Worm (Caenorhabditis elegans) whole organism, L2 larva: ENCODE results near the gene grdn-1.

Source experiments
- C34F6.9 ChIP-seq: fragments of 150-350 bp; optimal IDR thresholded peaks from 2 replicates; lab custom pipeline; 2014; ENCODE audit warnings: missing biosample characterization, missing genetic modification characterization
- R02D3.7 ChIP-seq: fragments of 150-350 bp; optimal IDR thresholded peaks from 2 replicates; lab custom pipeline; 2014; ENCODE audit warnings: missing biosample characterization, missing genetic modification characterization
- Y55F3AM.14 ChIP-seq: fragments of 200-800 bp; sonication (Bioruptor generic); optimal IDR thresholded peaks from 2 replicates; lab custom pipeline; 2018; ENCODE audit warnings: mild to moderate bottlenecking, missing genetic modification characterization, missing compliant biosample characterization
- ZK546.5 ChIP-seq: sonication (generic microtip); optimal IDR thresholded peaks from 2 replicates; lab custom pipeline; 2017; ENCODE audit warnings: missing biosample characterization, missing genetic modification characterization
- alr-1 ChIP-seq: fragments of 150-350 bp; optimal IDR thresholded peaks from 2 replicates; lab custom pipeline; 2014; ENCODE audit warnings: missing biosample characterization, missing genetic modification characterization
- aly-2 ChIP-seq: fragments of 150-350 bp; optimal IDR thresholded peaks from 2 replicates; lab custom pipeline; 2014; ENCODE audit warnings: missing biosample characterization, missing genetic modification characterization
- ama-1 ChIP-seq: fragments of 150-350 bp; optimal IDR thresholded peaks from 2 replicates; lab custom pipeline; 2018; ENCODE audit warnings: inconsistent platforms
- blmp-1 ChIP-seq: sonication (generic microtip); optimal IDR thresholded peaks from 2 replicates; lab custom pipeline; 2017; ENCODE audit warnings: missing genetic modification characterization, mild to moderate bottlenecking, missing compliant biosample characterization, antibody characterized with exemption, moderate library complexity; ENCODE audit not compliant: insufficient read depth
- ceh-16 ChIP-seq: fragments of 150-350 bp; optimal IDR thresholded peaks from 2 replicates; lab custom pipeline; 2014; ENCODE audit warnings: missing biosample characterization, missing genetic modification characterization
- ceh-82 ChIP-seq: fragments of 150-350 bp; optimal IDR thresholded peaks from 2 replicates; lab custom pipeline; 2014; ENCODE audit warnings: missing biosample characterization, missing genetic modification characterization
- crh-2 ChIP-seq: sonication (generic microtip); optimal IDR thresholded peaks from 2 replicates; lab custom pipeline; 2017; ENCODE audit warnings: missing biosample characterization, missing genetic modification characterization
- dmd-4 ChIP-seq: sonication (generic microtip); optimal IDR thresholded peaks from 2 replicates; lab custom pipeline; 2017; ENCODE audit warnings: missing biosample characterization, missing genetic modification characterization
- elt-1 ChIP-seq: fragments of 150-350 bp; optimal IDR thresholded peaks from 2 replicates; lab custom pipeline; 2014; ENCODE audit warnings: missing biosample characterization, missing genetic modification characterization
- fos-1 ChIP-seq: fragments of 150-350 bp; optimal IDR thresholded peaks from 2 replicates; lab custom pipeline; 2014; ENCODE audit warnings: missing biosample characterization, missing genetic modification characterization
- gmeb-1 ChIP-seq: fragments of 150-350 bp; optimal IDR thresholded peaks from 2 replicates; lab custom pipeline; 2014; ENCODE audit warnings: missing biosample characterization, missing genetic modification characterization
- lin-13 ChIP-seq: fragments of 150-350 bp; optimal IDR thresholded peaks from 2 replicates; lab custom pipeline; 2014; ENCODE audit warnings: missing biosample characterization, missing genetic modification reagents, missing genetic modification characterization
- lin-39 ChIP-seq: fragments of 150-350 bp; optimal IDR thresholded peaks from 2 replicates; lab custom pipeline; 2014; ENCODE audit warnings: missing biosample characterization, missing genetic modification reagents, missing genetic modification characterization
- lsy-2 ChIP-seq, 2 experiments: fragments of 150-350 bp in 1 of 2; sonication (generic microtip) in 1 of 2; optimal IDR thresholded peaks; 2 replicates each; lab custom pipeline; 2014 to 2017; ENCODE audit warnings: missing biosample characterization in 2 of 2, missing genetic modification characterization in 2 of 2
- mab-5 ChIP-seq: fragments of 150-350 bp; optimal IDR thresholded peaks from 2 replicates; lab custom pipeline; 2014; ENCODE audit warnings: missing biosample characterization, missing genetic modification characterization
- mbf-1 ChIP-seq: sonication (generic microtip); optimal IDR thresholded peaks from 2 replicates; lab custom pipeline; 2017; ENCODE audit warnings: missing biosample characterization, missing genetic modification characterization
- mdl-1 ChIP-seq, 2 experiments: fragments of 150-350 bp in 1 of 2; sonication (generic microtip) in 1 of 2; optimal IDR thresholded peaks; 2 replicates each; lab custom pipeline; 2017; ENCODE audit warnings: missing biosample characterization in 2 of 2, missing genetic modification characterization in 2 of 2
- nhr-10 ChIP-seq: sonication (generic microtip); optimal IDR thresholded peaks from 2 replicates; lab custom pipeline; 2017; ENCODE audit warnings: missing biosample characterization, missing genetic modification characterization
- nhr-11 ChIP-seq: fragments of 150-350 bp; optimal IDR thresholded peaks from 2 replicates; lab custom pipeline; 2014; ENCODE audit warnings: missing biosample characterization, missing genetic modification characterization
- nhr-12 ChIP-seq: fragments of 150-350 bp; optimal IDR thresholded peaks from 2 replicates; lab custom pipeline; 2014; ENCODE audit warnings: missing biosample characterization, missing genetic modification characterization
- nhr-129 ChIP-seq: fragments of 150-350 bp; optimal IDR thresholded peaks from 2 replicates; lab custom pipeline; 2014; ENCODE audit warnings: missing biosample characterization, missing genetic modification characterization
- nhr-21 ChIP-seq: fragments of 150-350 bp; optimal IDR thresholded peaks from 2 replicates; lab custom pipeline; 2014; ENCODE audit warnings: missing biosample characterization, missing genetic modification characterization
- nhr-23 ChIP-seq: fragments of 150-350 bp; optimal IDR thresholded peaks from 2 replicates; lab custom pipeline; 2014; ENCODE audit warnings: missing biosample characterization, missing genetic modification reagents, missing genetic modification characterization
- nhr-237 ChIP-seq: fragments of 150-350 bp; optimal IDR thresholded peaks from 2 replicates; lab custom pipeline; 2014; ENCODE audit warnings: missing biosample characterization, missing genetic modification characterization
- nhr-25 ChIP-seq: fragments of 150-350 bp; sonication (generic microtip); optimal IDR thresholded peaks from 3 replicates; lab custom pipeline; 2014; ENCODE audit warnings: missing biosample characterization, missing genetic modification characterization
- nhr-6 ChIP-seq: fragments of 150-350 bp; optimal IDR thresholded peaks from 2 replicates; lab custom pipeline; 2014; ENCODE audit warnings: missing biosample characterization, missing genetic modification characterization
- nhr-77 ChIP-seq: fragments of 150-350 bp; optimal IDR thresholded peaks from 2 replicates; lab custom pipeline; 2014; ENCODE audit warnings: missing biosample characterization, missing genetic modification characterization
- peb-1 ChIP-seq: fragments of 150-350 bp; optimal IDR thresholded peaks from 2 replicates; lab custom pipeline; 2014; ENCODE audit warnings: missing biosample characterization, missing genetic modification characterization
- sem-4 ChIP-seq: fragments of 150-350 bp; optimal IDR thresholded peaks from 2 replicates; lab custom pipeline; 2014; ENCODE audit warnings: missing biosample characterization, missing genetic modification reagents, missing genetic modification characterization
- skn-1 ChIP-seq: sonication (generic microtip); optimal IDR thresholded peaks from 2 replicates; lab custom pipeline; 2017; ENCODE audit warnings: missing biosample characterization, missing genetic modification characterization
- sma-3 ChIP-seq: sonication (generic microtip); optimal IDR thresholded peaks from 2 replicates; lab custom pipeline; 2016; ENCODE audit warnings: missing genetic modification reagents, missing genetic modification characterization, missing compliant biosample characterization
- sma-9 ChIP-seq, 2 experiments: fragments of 150-350 bp in 1 of 2; sonication (generic microtip) in 1 of 2; optimal IDR thresholded peaks; 2 replicates each; lab custom pipeline; 2014 to 2016; ENCODE audit warnings: missing genetic modification characterization in 2 of 2, mild to moderate bottlenecking in 1 of 2, missing biosample characterization in 1 of 2, missing compliant biosample characterization in 1 of 2, missing genetic modification reagents in 1 of 2, moderate library complexity in 1 of 2
- unc-55 ChIP-seq: fragments of 150-350 bp; sonication (generic microtip); optimal IDR thresholded peaks from 3 replicates; lab custom pipeline; 2014; ENCODE audit warnings: missing biosample characterization, missing genetic modification reagents, missing genetic modification characterization
- unc-62 ChIP-seq: fragments of 150-350 bp; optimal IDR thresholded peaks from 2 replicates; lab custom pipeline; 2014; ENCODE audit warnings: missing biosample characterization, missing genetic modification reagents, missing genetic modification characterization
- zag-1 ChIP-seq: fragments of 150-350 bp; optimal IDR thresholded peaks from 2 replicates; lab custom pipeline; 2014; ENCODE audit warnings: missing biosample characterization, missing genetic modification characterization
- ztf-1 ChIP-seq: fragments of 200-800 bp; sonication (Bioruptor generic); conservative IDR thresholded peaks from 2 replicates; pipeline ENCODE4 v1.3.6; 2022; ENCODE audit warnings: missing genetic modification characterization, missing compliant biosample characterization
- ztf-11 ChIP-seq: sonication (generic microtip); optimal IDR thresholded peaks from 2 replicates; lab custom pipeline; 2017; ENCODE audit warnings: missing biosample characterization, missing genetic modification characterization
- ztf-4 ChIP-seq: fragments of 150-350 bp; optimal IDR thresholded peaks from 2 replicates; lab custom pipeline; 2014; ENCODE audit warnings: missing biosample characterization, missing genetic modification characterization

The grdn-1 gene

DNA sequence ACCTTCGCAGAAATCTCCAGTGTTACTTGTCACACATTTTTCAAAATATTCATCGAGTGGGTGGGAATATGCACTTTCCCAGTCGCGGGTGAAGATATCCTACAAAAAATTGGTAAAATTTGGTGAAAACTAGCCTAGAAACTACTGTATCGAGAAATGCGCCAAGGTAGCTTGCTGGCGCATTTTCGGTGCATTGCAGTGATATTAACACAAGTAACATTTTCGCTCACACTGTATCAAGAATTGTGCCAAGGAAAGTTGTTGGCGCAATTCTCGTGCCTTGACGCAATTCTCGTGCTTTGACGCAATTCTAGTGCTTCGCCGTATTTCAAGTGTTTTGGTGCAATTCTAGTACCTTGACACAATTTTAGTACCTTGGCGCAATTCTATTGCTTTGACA is 19.3 kb upstream of the grdn-1 start:
- peak; percentile 63 for TF ChIP-seq nhr-25
- TF ChIP-seq lin-13 (GFP tag; lab: Kevin White, UChicago) = peak; percentile 54
- TF ChIP-seq Y55F3AM.14 (GFP tag; lab: Kevin White, UChicago) = peak; percentile 60
- TF ChIP-seq lsy-2 (tag; optimal IDR thresholded peaks at IDR 0.05; lab: Kevin White, UChicago) = peak; percentile 26 to 32
- no peak for TF ChIP-seq C34F6.9
- TF ChIP-seq ztf-1 = 0 out of 2 replicates have a peak, but pooled peaks have one; percentile 16

DNA sequence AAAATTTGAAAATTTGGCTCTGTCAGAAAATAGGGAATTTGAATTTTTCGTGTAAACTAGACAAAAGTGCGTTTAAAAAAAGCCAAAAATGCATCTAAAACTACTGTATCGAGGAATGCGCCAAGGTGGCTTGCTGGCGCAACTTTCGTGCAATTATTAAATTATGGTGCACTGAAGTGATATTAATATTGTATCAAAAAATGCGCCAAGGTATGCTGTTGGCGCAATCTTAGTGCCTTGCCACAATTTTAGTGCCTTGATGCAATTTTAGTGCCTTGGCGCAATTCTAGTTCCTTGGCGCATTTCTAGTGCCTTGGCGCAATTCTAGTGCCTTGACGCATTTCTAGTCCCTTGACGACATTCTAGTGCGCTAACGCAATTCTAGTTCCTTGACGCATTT is 17.5 kb upstream of the grdn-1 start:
- TF ChIP-seq nhr-10 (tag; lab: Kevin White, UChicago) = no peak
- no peak for TF ChIP-seq ceh-82
- TF ChIP-seq nhr-237 (tag; lab: Kevin White, UChicago) = no peak
- no peak for TF ChIP-seq dmd-4 (tag; lab: Kevin White, UChicago)
- no peak for TF ChIP-seq C34F6.9
- no peak for TF ChIP-seq aly-2 (tag; lab: Kevin White, UChicago)
- no peak for TF ChIP-seq R02D3.7
- TF ChIP-seq mdl-1 (tag; optimal IDR thresholded peaks at IDR 0.05; lab: Kevin White, UChicago) = no peak
- TF ChIP-seq zag-1 (tag; lab: Kevin White, UChicago) = no peak
- TF ChIP-seq nhr-23 = no peak
- no peak for TF ChIP-seq mbf-1 (tag; lab: Kevin White, UChicago)
- TF ChIP-seq gmeb-1 (tag; lab: Kevin White, UChicago) = no peak
- TF ChIP-seq unc-55 (GFP tag; lab: Kevin White, UChicago) = no peak
- TF ChIP-seq ZK546.5 (tag; lab: Kevin White, UChicago) = no peak
- TF ChIP-seq unc-62 (GFP tag; lab: Kevin White, UChicago) = no peak
- TF ChIP-seq nhr-77 (tag; lab: Kevin White, UChicago) = no peak
- TF ChIP-seq blmp-1 = no peak
- no peak for TF ChIP-seq fos-1 (tag; lab: Kevin White, UChicago)
- no peak for TF ChIP-seq alr-1 (tag; lab: Kevin White, UChicago)

DNA sequence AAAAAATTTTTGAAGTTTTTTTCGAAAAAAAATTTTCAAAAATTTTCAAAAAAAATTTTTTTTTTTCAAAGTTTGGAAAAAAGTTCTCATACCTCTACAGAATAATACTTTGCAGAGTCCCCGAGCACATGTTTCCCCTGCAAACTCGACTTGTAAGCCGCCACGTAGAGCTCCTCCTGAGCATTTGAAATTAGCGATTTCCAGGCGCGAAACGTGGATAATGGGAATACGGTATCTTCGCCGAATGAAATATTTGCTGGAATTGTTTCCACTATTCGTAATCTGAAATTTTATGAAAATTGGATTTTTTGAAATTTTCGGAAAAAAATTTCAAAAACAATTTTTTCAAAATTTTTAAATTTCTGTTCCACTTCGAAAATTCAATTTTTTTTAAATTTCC is 16.4 kb upstream of the grdn-1 start:
- no peak for TF ChIP-seq lin-39 (tag; lab: Kevin White, UChicago)
- TF ChIP-seq ceh-16 (tag; lab: Kevin White, UChicago) = no peak
- no peak for TF ChIP-seq ztf-11 (tag; lab: Kevin White, UChicago)
- TF ChIP-seq alr-1 (tag; lab: Kevin White, UChicago) = no peak
- no peak for TF ChIP-seq nhr-11
- TF ChIP-seq mab-5 = no peak
- TF ChIP-seq unc-62 (GFP tag; lab: Kevin White, UChicago) = no peak
- TF ChIP-seq ztf-4 = no peak
- no peak for TF ChIP-seq zag-1 (tag; lab: Kevin White, UChicago)
- TF ChIP-seq nhr-6 (tag; lab: Kevin White, UChicago) = no peak
- TF ChIP-seq lsy-2 (tag; optimal IDR thresholded peaks at IDR 0.05; lab: Kevin White, UChicago) = no peak
- TF ChIP-seq, all 48 proteins: peak for 0

ce11 chrV:18577458-18578078 is 15.0 kb upstream of the grdn-1 start:
- TF ChIP-seq elt-1 (tag; lab: Kevin White, UChicago) (no peak), crh-2 (tag; lab: Kevin White, UChicago) (peak; percentile 61), ceh-16 (tag; lab: Kevin White, UChicago) (no peak), sma-9 (GFP tag; optimal IDR thresholded peaks at IDR 0.05; lab: Kevin White, UChicago) (peak; percentile 74), sma-9 (tag; optimal IDR thresholded peaks at IDR 0.05; lab: Kevin White, UChicago) (no peak), nhr-21 (tag; lab: Kevin White, UChicago) (peak; percentile 6), peb-1 (no peak), nhr-12 (tag; lab: Kevin White, UChicago) (no peak), nhr-129 (tag; lab: Kevin White, UChicago) (peak; percentile 7), mbf-1 (tag; lab: Kevin White, UChicago) (no peak), ama-1 (lab: Kevin White, UChicago) (no peak), sem-4 (tag; lab: Kevin White, UChicago) (no peak), unc-62 (GFP tag; lab: Kevin White, UChicago) (no peak), zag-1 (tag; lab: Kevin White, UChicago) (no peak), lin-13 (GFP tag; lab: Kevin White, UChicago) (no peak), mab-5 (no peak), sma-3 (GFP tag; lab: Kevin White, UChicago) (peak; percentile 16), unc-55 (GFP tag; lab: Kevin White, UChicago) (no peak), fos-1 (tag; lab: Kevin White, UChicago) (peak; percentile 71), nhr-23 (no peak), skn-1 (no peak), lsy-2 (tag; optimal IDR thresholded peaks at IDR 0.05; lab: Kevin White, UChicago) (no peak), nhr-237 (tag; lab: Kevin White, UChicago) (no peak)
